Fruit fly (Drosophila melanogaster) whole organism, embryonic: ENCODE data around the gene CG5445.
A peak's percentile ranks its signal among the peaks of the same experiment; 100 is the strongest.

Source experiments
- Atf6 ChIP-seq: fragments of 200-800 bp; sonication (Bioruptor generic); IDR thresholded peaks from 2 replicates; pipeline ENCODE4 v1.3.6; 2022; ENCODE audit warnings: missing biosample characterization, missing genetic modification characterization
- Bdp1 ChIP-seq: fragments of 200-800 bp; sonication (Bioruptor generic); optimal IDR thresholded peaks from 3 replicates; lab custom pipeline; 2016; ENCODE audit warnings: missing biosample characterization, missing genetic modification characterization
- CG10209 ChIP-seq: fragments of 200-800 bp; sonication (Bioruptor generic); optimal IDR thresholded peaks from 3 replicates; lab custom pipeline; 2017; ENCODE audit warnings: missing biosample characterization, mild to moderate bottlenecking, missing genetic modification characterization, missing genetic modification reagents
- CG10267 ChIP-seq: fragments of 200-800 bp; sonication (Bioruptor generic); optimal IDR thresholded peaks from 2 replicates; lab custom pipeline; 2018; ENCODE audit warnings: missing biosample characterization, mild to moderate bottlenecking, missing genetic modification characterization, moderate library complexity
- CG10543 ChIP-seq: fragments of 200-800 bp; sonication (Bioruptor generic); optimal IDR thresholded peaks from 3 replicates; lab custom pipeline; 2017; ENCODE audit warnings: missing biosample characterization, mild to moderate bottlenecking, missing genetic modification characterization, moderate library complexity
- CG11695 ChIP-seq: fragments of 200-800 bp; sonication (Bioruptor generic); IDR thresholded peaks from 3 replicates; pipeline ENCODE4 v1.3.6; 2022; ENCODE audit warnings: missing biosample characterization, missing genetic modification characterization
- CG13424 ChIP-seq: fragments of 200-800 bp; sonication (Bioruptor generic); optimal IDR thresholded peaks from 2 replicates; lab custom pipeline; 2019; ENCODE audit warnings: missing biosample characterization, mild to moderate bottlenecking, missing genetic modification characterization, moderate library complexity
- CG14965 ChIP-seq: fragments of 200-800 bp; sonication (Bioruptor generic); optimal IDR thresholded peaks from 2 replicates; lab custom pipeline; 2016; ENCODE audit warnings: missing biosample characterization, missing genetic modification characterization, borderline replicate concordance
- CG1529 ChIP-seq: fragments of 200-800 bp; sonication (Bioruptor generic); optimal IDR thresholded peaks from 3 replicates; lab custom pipeline; 2018; ENCODE audit warnings: missing biosample characterization, missing genetic modification characterization
- CG15601 ChIP-seq: fragments of 200-800 bp; sonication (Bioruptor generic); optimal IDR thresholded peaks from 3 replicates; lab custom pipeline; 2019; ENCODE audit warnings: missing biosample characterization, mild to moderate bottlenecking, missing genetic modification characterization, moderate library complexity
- CG17328 ChIP-seq: fragments of 200-800 bp; sonication (Bioruptor generic); IDR thresholded peaks from 2 replicates; pipeline ENCODE4 v1.3.6; 2022; ENCODE audit warnings: missing biosample characterization, missing genetic modification characterization
- CG2199 ChIP-seq: fragments of 200-800 bp; sonication (Bioruptor generic); IDR thresholded peaks from 3 replicates; pipeline ENCODE4 v1.3.6; 2022; ENCODE audit warnings: missing biosample characterization, missing genetic modification characterization
- CG30431 ChIP-seq: fragments of 200-800 bp; sonication (Bioruptor generic); optimal IDR thresholded peaks from 2 replicates; lab custom pipeline; 2017; ENCODE audit warnings: missing biosample characterization, missing genetic modification characterization
- CG3838 ChIP-seq: fragments of 200-800 bp; sonication (Bioruptor generic); optimal IDR thresholded peaks from 3 replicates; lab custom pipeline; 2016; ENCODE audit warnings: missing biosample characterization, missing genetic modification characterization
- CG6254 ChIP-seq: fragments of 200-800 bp; sonication (Bioruptor generic); optimal IDR thresholded peaks from 3 replicates; lab custom pipeline; 2017; ENCODE audit warnings: mild to moderate bottlenecking, missing biosample characterization, missing genetic modification reagents, missing genetic modification characterization
- CG6654 ChIP-seq: fragments of 200-800 bp; sonication (Bioruptor generic); optimal IDR thresholded peaks from 2 replicates; lab custom pipeline; 2017; ENCODE audit warnings: missing biosample characterization, mild to moderate bottlenecking, missing genetic modification characterization
- CG7745 ChIP-seq: fragments of 200-800 bp; sonication (Bioruptor generic); optimal IDR thresholded peaks from 2 replicates; lab custom pipeline; 2018; ENCODE audit warnings: missing biosample characterization, mild to moderate bottlenecking, missing genetic modification characterization, moderate library complexity
- CG9437 ChIP-seq: fragments of 200-800 bp; sonication (Bioruptor generic); optimal IDR thresholded peaks from 2 replicates; lab custom pipeline; 2018; ENCODE audit warnings: missing biosample characterization, mild to moderate bottlenecking, missing genetic modification characterization
- D19B ChIP-seq: fragments of 200-800 bp; sonication (Bioruptor generic); optimal IDR thresholded peaks from 2 replicates; lab custom pipeline; 2017; ENCODE audit warnings: missing biosample characterization, mild to moderate bottlenecking, missing genetic modification characterization
- Drgx ChIP-seq: fragments of 200-800 bp; sonication (Bioruptor generic); IDR thresholded peaks from 2 replicates; pipeline ENCODE4 v1.3.6; 2022; ENCODE audit warnings: missing biosample characterization, missing genetic modification characterization
- Fer2 ChIP-seq: fragments of 200-800 bp; sonication (Bioruptor generic); optimal IDR thresholded peaks from 2 replicates; lab custom pipeline; 2018; ENCODE audit warnings: missing biosample characterization, mild to moderate bottlenecking, missing genetic modification characterization, moderate library complexity
- HHEX ChIP-seq: fragments of 200-800 bp; sonication (Bioruptor generic); optimal IDR thresholded peaks from 3 replicates; lab custom pipeline; 2017; ENCODE audit warnings: missing biosample characterization, mild to moderate bottlenecking, missing genetic modification characterization, missing genetic modification reagents
- Kr ChIP-seq: fragments of 200-800 bp; sonication (Bioruptor generic); optimal IDR thresholded peaks from 2 replicates; lab custom pipeline; 2017; ENCODE audit warnings: missing biosample characterization, mild to moderate bottlenecking, missing genetic modification characterization
- Lpt ChIP-seq: fragments of >200 bp; optimal IDR thresholded peaks from 2 replicates; lab custom pipeline; 2018; ENCODE audit warnings: missing biosample characterization, missing genetic modification characterization
- Mad ChIP-seq: fragments of 200-800 bp; sonication (Bioruptor generic); optimal IDR thresholded peaks from 2 replicates; lab custom pipeline; 2016; ENCODE audit warnings: missing biosample characterization, missing genetic modification characterization
- Mes4 ChIP-seq: fragments of 200-800 bp; sonication (Bioruptor generic); optimal IDR thresholded peaks from 2 replicates; lab custom pipeline; 2016; ENCODE audit warnings: missing biosample characterization, missing genetic modification characterization
- Opbp ChIP-seq: fragments of 200-800 bp; sonication (Bioruptor generic); IDR thresholded peaks from 3 replicates; pipeline ENCODE4 v1.3.6; 2022; ENCODE audit warnings: missing biosample characterization, missing genetic modification characterization; ENCODE audit not compliant: partially characterized antibody
- PHDP ChIP-seq: fragments of 200-800 bp; sonication (Bioruptor generic); optimal IDR thresholded peaks from 3 replicates; lab custom pipeline; 2018; ENCODE audit warnings: missing biosample characterization, mild to moderate bottlenecking, missing genetic modification characterization, moderate library complexity
- Poxn ChIP-seq: fragments of 200-800 bp; sonication (Bioruptor generic); IDR thresholded peaks from 2 replicates; pipeline ENCODE4 v1.3.6; 2022; ENCODE audit warnings: missing biosample characterization, missing genetic modification characterization
- Side ChIP-seq: fragments of 200-800 bp; sonication (Bioruptor generic); optimal IDR thresholded peaks from 2 replicates; lab custom pipeline; 2016; ENCODE audit warnings: missing biosample characterization, missing genetic modification characterization
- Sox102F ChIP-seq: fragments of 200-800 bp; sonication (Bioruptor generic); optimal IDR thresholded peaks from 2 replicates; lab custom pipeline; 2018; ENCODE audit warnings: missing biosample characterization, mild to moderate bottlenecking, missing genetic modification characterization, moderate library complexity
- aop ChIP-seq: fragments of 200-800 bp; sonication (Bioruptor generic); IDR thresholded peaks from 2 replicates; pipeline ENCODE4 v1.3.6; 2022; ENCODE audit warnings: missing biosample characterization, missing genetic modification characterization
- az2 ChIP-seq: fragments of 200-800 bp; sonication (Bioruptor generic); optimal IDR thresholded peaks from 3 replicates; lab custom pipeline; 2016; ENCODE audit warnings: missing biosample characterization, missing genetic modification characterization
- bab2 ChIP-seq: fragments of 200-800 bp; sonication (Bioruptor generic); optimal IDR thresholded peaks from 2 replicates; lab custom pipeline; 2016; ENCODE audit warnings: missing biosample characterization, missing genetic modification characterization
- cwo ChIP-seq: fragments of 200-800 bp; sonication (Bioruptor generic); optimal IDR thresholded peaks from 3 replicates; lab custom pipeline; 2017; ENCODE audit warnings: missing biosample characterization, missing genetic modification characterization, mild to moderate bottlenecking, moderate library complexity, missing genetic modification reagents
- dmrt99B ChIP-seq: fragments of 200-800 bp; sonication (Bioruptor generic); optimal IDR thresholded peaks from 2 replicates; lab custom pipeline; 2018; ENCODE audit warnings: missing biosample characterization, mild to moderate bottlenecking, missing genetic modification characterization, moderate library complexity
- ewg ChIP-seq: fragments of 200-800 bp; sonication (Bioruptor generic); optimal IDR thresholded peaks from 3 replicates; lab custom pipeline; 2017; ENCODE audit warnings: mild to moderate bottlenecking, missing biosample characterization, missing genetic modification reagents, missing genetic modification characterization
- gem ChIP-seq: fragments of 200-800 bp; sonication (Bioruptor generic); optimal IDR thresholded peaks from 2 replicates; lab custom pipeline; 2019; ENCODE audit warnings: missing biosample characterization, mild to moderate bottlenecking, missing genetic modification characterization, moderate library complexity
- h ChIP-seq: fragments of >200 bp; optimal IDR thresholded peaks from 2 replicates; lab custom pipeline; 2017
- hb ChIP-seq: fragments of 200-800 bp; sonication (Bioruptor generic); IDR thresholded peaks from 3 replicates; pipeline ENCODE4 v1.3.6; 2022; ENCODE audit warnings: missing biosample characterization, missing genetic modification characterization; ENCODE audit not compliant: partially characterized antibody
- klu ChIP-seq: fragments of 200-800 bp; sonication (Bioruptor generic); IDR thresholded peaks from 2 replicates; pipeline ENCODE4 v1.3.6; 2022; ENCODE audit warnings: missing biosample characterization, missing genetic modification characterization
- lmd ChIP-seq: fragments of 200-800 bp; sonication (Bioruptor generic); IDR thresholded peaks from 2 replicates; pipeline ENCODE4 v1.3.6; 2022; ENCODE audit warnings: missing biosample characterization, missing genetic modification characterization
- lola ChIP-seq, 3 experiments: fragments of >200 bp in 2 of 3; fragments of 200-800 bp in 1 of 3; sonication (Bioruptor generic) in 1 of 3; optimal IDR thresholded peaks; 2 replicates each; lab custom pipeline; 2017 to 2019; ENCODE audit warnings: missing biosample characterization in 3 of 3, missing genetic modification characterization in 3 of 3, mild to moderate bottlenecking in 1 of 3, moderate library complexity in 1 of 3
- mirr ChIP-seq: fragments of 200-800 bp; sonication (Bioruptor generic); optimal IDR thresholded peaks from 3 replicates; lab custom pipeline; 2018; ENCODE audit warnings: missing biosample characterization, mild to moderate bottlenecking, missing genetic modification characterization
- peb ChIP-seq: fragments of 200-800 bp; sonication (Bioruptor generic); IDR thresholded peaks from 2 replicates; pipeline ENCODE4 v1.3.6; 2022; ENCODE audit warnings: missing biosample characterization, missing genetic modification characterization
- rib ChIP-seq: fragments of 200-800 bp; sonication (Bioruptor generic); IDR thresholded peaks from 2 replicates; pipeline ENCODE4 v1.3.6; 2022; ENCODE audit warnings: missing biosample characterization, missing genetic modification characterization
- salm ChIP-seq: fragments of 200-800 bp; sonication (Bioruptor generic); optimal IDR thresholded peaks from 2 replicates; lab custom pipeline; 2018; ENCODE audit warnings: missing biosample characterization, mild to moderate bottlenecking, missing genetic modification characterization
- tll ChIP-seq, 2 experiments: fragments of 200-800 bp in 1 of 2; fragments of >200 bp in 1 of 2; sonication (Bioruptor generic) in 1 of 2; optimal IDR thresholded peaks; 2 replicates each; lab custom pipeline; 2017 to 2019; ENCODE audit warnings: missing biosample characterization in 2 of 2, missing genetic modification characterization in 2 of 2, mild to moderate bottlenecking in 1 of 2, moderate library complexity in 1 of 2
- tna ChIP-seq: fragments of 200-800 bp; sonication (Bioruptor generic); IDR thresholded peaks from 2 replicates; pipeline ENCODE4 v1.3.6; 2022; ENCODE audit warnings: missing biosample characterization, missing genetic modification characterization; ENCODE audit not compliant: partially characterized antibody
- unc-4 ChIP-seq: fragments of 200-800 bp; sonication (Bioruptor generic); IDR thresholded peaks from 2 replicates; pipeline ENCODE4 v1.3.6; 2022; ENCODE audit warnings: missing biosample characterization, missing genetic modification characterization; ENCODE audit not compliant: partially characterized antibody
- unpg ChIP-seq: fragments of 200-800 bp; sonication (Bioruptor generic); optimal IDR thresholded peaks from 3 replicates; lab custom pipeline; 2018; ENCODE audit warnings: missing biosample characterization, mild to moderate bottlenecking, missing genetic modification characterization, moderate library complexity

Gene CG5445

DNA sequence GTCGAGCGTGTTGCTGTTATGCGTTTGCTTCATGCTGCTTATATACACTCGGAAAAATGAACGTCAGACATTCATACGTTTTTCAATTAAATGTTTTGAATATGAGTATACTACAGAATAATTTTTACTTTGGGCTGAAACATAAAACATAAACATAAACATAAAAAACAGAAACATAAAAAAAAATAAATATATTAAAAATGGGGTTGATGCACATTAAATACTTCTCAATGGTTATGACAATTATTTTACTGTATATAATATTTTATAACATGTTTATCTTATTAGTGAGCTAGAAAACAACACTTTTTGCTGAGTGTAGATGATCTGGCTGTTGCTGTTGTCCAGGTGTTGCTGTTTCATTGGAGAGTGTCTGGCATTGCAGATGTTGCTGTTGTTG is 44.9 kb upstream of the CG5445 start (continued):
- TF ChIP-seq lola (GFP tag; optimal IDR thresholded peaks at IDR 0.05; lab: Kevin White, UChicago) (peak in 1 of 3 experiments; percentile 26), Opbp (no peak), Poxn (GFP tag; lab: Robert Waterston, UW) (no peak), peb (GFP tag; lab: Robert Waterston, UW) (no peak), Sox102F (GFP tag; lab: Kevin White, UChicago) (peak; percentile 68), unc-4 (GFP tag; lab: Robert Waterston, UW) (no peak), CG3838 (GFP tag; lab: Kevin White, UChicago) (no peak), klu (GFP tag; lab: Robert Waterston, UW) (no peak), ewg (GFP tag; lab: Kevin White, UChicago) (peak; percentile 0), az2 (GFP tag; lab: Kevin White, UChicago) (peak; percentile 27), Drgx (GFP tag; lab: Robert Waterston, UW) (peak; percentile 65), CG14965 (GFP tag; lab: Kevin White, UChicago) (no peak), salm (tag; lab: Kevin White, UChicago) (no peak), rib (GFP tag; lab: Robert Waterston, UW) (no peak), Mes4 (GFP tag; lab: Kevin White, UChicago) (no peak), h (lab: Kevin White, UChicago) (no peak), gem (tag; lab: Kevin White, UChicago) (peak; percentile 67), D19B (GFP tag; lab: Kevin White, UChicago) (no peak), CG13424 (tag; lab: Kevin White, UChicago) (peak; percentile 20), mirr (GFP tag; lab: Kevin White, UChicago) (no peak), CG10543 (GFP tag; lab: Kevin White, UChicago) (no peak), CG30431 (GFP tag; lab: Kevin White, UChicago) (no peak), Atf6 (no peak), CG2199 (no peak), hb (no peak), Kr (no peak), CG10267 (tag; lab: Kevin White, UChicago) (peak; percentile 9), tna (no peak), Side (GFP tag; lab: Kevin White, UChicago) (no peak), Fer2 (no peak), CG11695 (no peak), tll (GFP tag; optimal IDR thresholded peaks at IDR 0.05; lab: Kevin White, UChicago) (no peak), dmrt99B (tag; lab: Kevin White, UChicago) (peak; percentile 67), CG1529 (GFP tag; lab: Kevin White, UChicago) (no peak), aop (GFP tag; lab: Robert Waterston, UW) (no peak), CG10209 (GFP tag; lab: Kevin White, UChicago) (no peak), cwo (GFP tag; lab: Kevin White, UChicago) (no peak), lmd (GFP tag; lab: Robert Waterston, UW) (no peak), CG15601 (tag; lab: Kevin White, UChicago) (no peak), Lpt (GFP tag; lab: Kevin White, UChicago) (no peak), CG6254 (GFP tag; lab: Kevin White, UChicago) (no peak), CG6654 (GFP tag; lab: Kevin White, UChicago) (no peak), unpg (peak; percentile 39), PHDP (tag; lab: Kevin White, UChicago) (peak; percentile 18), CG7745 (tag; lab: Kevin White, UChicago) (no peak), HHEX (no peak), bab2 (GFP tag; lab: Kevin White, UChicago) (no peak), Bdp1 (GFP tag; lab: Kevin White, UChicago) (no peak), CG9437 (GFP tag; lab: Kevin White, UChicago) (peak; percentile 9), Mad (no peak), CG17328 (GFP tag; lab: Robert Waterston, UW) (no peak)
